Fruit fly (Drosophila melanogaster) whole organism, adult: ENCODE results near the gene Crag.

ENCODE experiments used
- CG11617 ChIP-seq: fragments of 200-800 bp; sonication (Bioruptor generic); optimal IDR thresholded peaks from 2 replicates; lab custom pipeline; 2017; ENCODE audit warnings: mild to moderate bottlenecking, missing biosample characterization, missing genetic modification reagents, missing genetic modification characterization
- CG12768 ChIP-seq: fragments of 200-800 bp; sonication (Bioruptor generic); optimal IDR thresholded peaks from 2 replicates; lab custom pipeline; 2017; ENCODE audit warnings: missing biosample characterization, missing genetic modification characterization, mild to moderate bottlenecking, moderate library complexity, missing genetic modification reagents
- CG7045 ChIP-seq: fragments of 200-800 bp; sonication (Bioruptor generic); optimal IDR thresholded peaks from 2 replicates; lab custom pipeline; 2017; ENCODE audit warnings: missing biosample characterization, mild to moderate bottlenecking, missing genetic modification characterization
- Crg-1 ChIP-seq: fragments of 200-800 bp; sonication (Bioruptor generic); optimal IDR thresholded peaks from 2 replicates; lab custom pipeline; 2016; ENCODE audit warnings: missing biosample characterization, missing genetic modification characterization
- bab1 ChIP-seq: fragments of 200-800 bp; sonication (Bioruptor generic); optimal IDR thresholded peaks from 3 replicates; lab custom pipeline; 2019; ENCODE audit warnings: missing biosample characterization, mild to moderate bottlenecking, missing genetic modification characterization, moderate library complexity
- cic ChIP-seq: fragments of 200-800 bp; sonication (Bioruptor generic); optimal IDR thresholded peaks from 2 replicates; lab custom pipeline; 2017; ENCODE audit warnings: missing biosample characterization, mild to moderate bottlenecking, missing genetic modification characterization, moderate library complexity
- cnc ChIP-seq, 2 experiments: fragments of >200 bp; optimal IDR thresholded peaks; 2 replicates each; lab custom pipeline; 2017
- kay ChIP-seq: fragments of 200-800 bp; sonication (Bioruptor generic); peaks from one replicate; lab custom pipeline; 2016; ENCODE audit warnings: missing biosample characterization, missing genetic modification characterization, borderline replicate concordance
- ovo ChIP-seq: fragments of 200-800 bp; sonication (Bioruptor generic); optimal IDR thresholded peaks from 2 replicates; lab custom pipeline; 2016; ENCODE audit warnings: missing biosample characterization, missing genetic modification characterization
- pad ChIP-seq: fragments of 200-800 bp; sonication (Bioruptor generic); optimal IDR thresholded peaks from 3 replicates; lab custom pipeline; 2017; ENCODE audit warnings: missing biosample characterization, missing genetic modification characterization, mild to moderate bottlenecking, moderate library complexity, missing genetic modification reagents
- tj ChIP-seq: fragments of 200-800 bp; sonication (Bioruptor generic); optimal IDR thresholded peaks from 3 replicates; lab custom pipeline; 2017; ENCODE audit warnings: missing biosample characterization, mild to moderate bottlenecking, missing genetic modification characterization, moderate library complexity
- toe ChIP-seq: fragments of 200-800 bp; sonication (Bioruptor generic); optimal IDR thresholded peaks from 2 replicates; lab custom pipeline; 2016; ENCODE audit warnings: missing biosample characterization, missing genetic modification characterization

dm6 chrX:8554303-8554702 lies 37.5 kb upstream of the Crag start:
- TF ChIP-seq CG12768 (no peak), tj (no peak), CG11617 (GFP tag; lab: Kevin White, UChicago) (no peak), bab1 (GFP tag; lab: Kevin White, UChicago) (no peak), kay (GFP tag; lab: Kevin White, UChicago) (no peak), pad (no peak), cnc (optimal IDR thresholded peaks at IDR 0.05; lab: Kevin White, UChicago) (no peak), toe (GFP tag; lab: Kevin White, UChicago) (no peak), ovo (no peak), Crg-1 (GFP tag; lab: Kevin White, UChicago) (no peak), CG7045 (no peak), cic (GFP tag; lab: Kevin White, UChicago) (no peak)
